Worm (Caenorhabditis elegans) whole organism, L4/young adult: ENCODE measurements around the gene Y51A2B.16.
"Not testable (repeated sequence)": the region's sequence is repeated elsewhere in the genome, so short reads cannot be mapped to it uniquely, and the experiment has no call there.

ENCODE experiments used
- W03F9.2 ChIP-seq: fragments of 150-350 bp; optimal IDR thresholded peaks from 2 replicates; lab custom pipeline; 2014; ENCODE audit warnings: missing biosample characterization, missing genetic modification characterization
- dao-5 ChIP-seq: sonication (generic microtip); optimal IDR thresholded peaks from 2 replicates; lab custom pipeline; 2016; ENCODE audit warnings: missing genotype, missing genetic modification characterization, moderate library complexity, missing compliant biosample characterization
- him-1 ChIP-seq: sonication (generic microtip); optimal IDR thresholded peaks from 2 replicates; lab custom pipeline; 2016; ENCODE audit warnings: missing genotype, missing genetic modification reagents, missing genetic modification characterization, missing compliant biosample characterization

Y51A2B.16 gene

DNA sequence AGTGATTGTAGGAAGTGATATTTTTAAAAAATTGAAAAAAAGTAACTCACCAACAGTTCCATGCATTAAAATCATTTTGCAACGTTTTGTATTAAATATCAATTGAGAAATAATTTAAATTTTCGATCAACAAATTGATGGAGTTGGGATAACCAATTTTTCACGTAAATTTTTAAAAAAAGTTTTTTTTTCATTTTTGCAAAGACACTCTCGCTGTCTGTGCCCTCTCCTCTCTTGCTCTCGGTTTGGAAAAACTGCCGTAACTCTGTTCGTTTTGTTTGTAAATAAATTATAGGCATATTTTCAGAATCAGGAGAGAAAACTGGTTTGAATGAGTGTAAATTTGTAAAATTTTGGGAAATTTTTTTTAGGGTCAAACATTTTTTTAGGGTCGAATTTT is at the start of gene Y51A2B.16:
TSS of gene Y51A2B.16 (minus strand) at position 101 of the 400 bp plus-strand sequence.
- TF ChIP-seq W03F9.2 (tag; lab: Kevin White, UChicago) (no peak), dao-5 (tag; lab: Kevin White, UChicago) (no peak), him-1 (no peak)

DNA sequence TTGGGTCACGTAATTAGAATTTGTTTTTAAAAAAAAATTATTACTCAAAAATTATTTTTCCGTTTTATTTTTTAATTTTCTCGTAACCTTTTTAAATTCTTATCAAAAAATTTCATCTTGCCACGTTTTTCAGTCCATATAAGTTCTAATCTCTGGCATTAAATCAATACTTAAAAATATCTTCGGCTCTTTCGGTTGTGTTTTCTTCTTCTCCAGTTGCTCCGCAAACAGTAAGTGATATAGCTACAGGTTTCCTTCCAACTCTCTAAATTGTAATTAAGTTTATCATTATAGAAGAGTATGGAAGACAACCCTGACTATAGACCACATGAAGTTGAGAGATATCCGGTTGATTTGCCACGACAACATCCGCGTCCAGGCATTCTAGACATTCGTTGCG is 46.4 kb upstream of the Y51A2B.16 start, which contains the start of gene ZK228.1:
TSS of gene ZK228.1 (plus strand) at position 301 of the 400 bp plus-strand sequence.
- TF ChIP-seq W03F9.2 (tag; lab: Kevin White, UChicago) (no peak), him-1 (no peak), dao-5 (tag; lab: Kevin White, UChicago) (no peak)

DNA sequence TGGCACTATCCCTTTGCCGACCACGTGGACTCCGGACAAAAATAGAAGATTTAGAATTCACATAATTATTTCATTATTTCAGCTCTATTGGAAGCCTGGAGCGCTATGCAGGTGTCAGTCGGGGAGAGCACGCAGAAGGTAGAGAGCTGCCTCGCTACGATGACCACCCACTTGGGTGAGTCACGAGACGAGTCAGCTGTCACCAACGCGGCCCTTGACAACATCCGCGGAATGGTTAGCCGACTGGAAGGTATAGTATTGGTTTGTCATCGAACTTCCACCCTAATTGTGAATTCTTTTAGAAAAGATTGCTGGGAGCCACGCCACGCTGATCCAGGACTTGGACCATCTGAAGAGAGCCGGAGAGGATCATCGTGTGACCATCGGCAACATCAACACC is 41.8 kb upstream of the Y51A2B.16 start, which contains the start of gene ZK262.9:
TSS of gene ZK262.9 (plus strand) at position 301 of the 400 bp plus-strand sequence.
- not testable (repeated sequence) for TF ChIP-seq W03F9.2 (tag; lab: Kevin White, UChicago); dao-5 (tag; lab: Kevin White, UChicago); him-1

ce11 chrV:18438081-18438480 is 40.4 kb upstream of the Y51A2B.16 start, which contains the start of gene ZK262.8:
TSS of gene ZK262.8 (plus strand) at chrV:18438381.
- no peak for TF ChIP-seq him-1
- TF ChIP-seq dao-5 (tag; lab: Kevin White, UChicago), result no peak
- TF ChIP-seq W03F9.2 (tag; lab: Kevin White, UChicago), result no peak

ce11 chrV:18434961-18435360 is 37.2 kb upstream of the Y51A2B.16 start, which contains the start of gene ZK262.20:
TSS of gene ZK262.20 (minus strand) at chrV:18435061.
- no peak for TF ChIP-seq W03F9.2 (tag; lab: Kevin White, UChicago)
- TF ChIP-seq dao-5 (tag; lab: Kevin White, UChicago), result no peak
- no peak for TF ChIP-seq him-1

DNA sequence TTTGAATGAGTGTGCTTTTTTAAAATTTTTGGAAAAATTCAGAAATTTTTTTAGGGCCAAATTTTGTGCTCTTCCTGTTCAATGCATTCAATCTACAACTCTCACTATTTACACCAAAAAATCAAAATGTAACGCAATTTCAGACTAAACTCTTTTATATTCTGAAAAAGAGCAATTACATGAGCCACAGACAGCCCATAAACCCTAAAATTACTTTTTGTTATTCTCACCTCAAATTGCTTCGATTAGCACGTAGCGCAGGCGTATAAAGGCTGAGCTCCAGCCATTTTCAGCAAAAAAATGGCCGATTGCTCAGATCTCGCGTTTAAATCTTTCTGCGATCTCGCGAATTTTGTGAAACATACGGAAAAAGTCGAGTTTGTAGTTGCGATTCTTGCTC is 33.7 kb upstream of the Y51A2B.16 start, which contains the start of gene srw-82:
TSS of gene srw-82 (plus strand) at position 301 of the 400 bp plus-strand sequence.
- TF ChIP-seq him-1 (no peak), W03F9.2 (tag; lab: Kevin White, UChicago) (no peak), dao-5 (tag; lab: Kevin White, UChicago) (no peak)

DNA sequence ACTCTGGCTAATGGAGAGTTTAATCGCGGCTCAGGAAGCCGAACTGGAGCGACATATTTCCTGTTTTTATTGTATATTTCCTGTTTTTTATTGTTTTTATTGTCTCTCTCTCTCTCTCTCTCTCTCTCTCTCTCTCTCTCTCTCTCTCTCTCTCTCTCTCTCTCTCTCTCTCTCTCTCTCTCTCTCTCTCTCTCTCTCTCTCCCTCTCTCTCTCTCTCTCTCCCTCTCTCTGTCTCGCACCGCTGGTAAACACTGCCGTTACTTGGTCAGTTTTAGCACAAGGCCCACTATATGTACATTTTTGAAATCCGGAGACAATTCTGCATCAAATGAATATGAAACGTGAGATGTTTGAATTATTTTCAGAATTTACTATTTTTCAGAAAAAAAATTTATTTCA is 33.1 kb upstream of the Y51A2B.16 start:
- TF ChIP-seq W03F9.2 (tag; lab: Kevin White, UChicago), result no peak
- no peak for TF ChIP-seq him-1
- no peak for TF ChIP-seq dao-5 (tag; lab: Kevin White, UChicago)

DNA sequence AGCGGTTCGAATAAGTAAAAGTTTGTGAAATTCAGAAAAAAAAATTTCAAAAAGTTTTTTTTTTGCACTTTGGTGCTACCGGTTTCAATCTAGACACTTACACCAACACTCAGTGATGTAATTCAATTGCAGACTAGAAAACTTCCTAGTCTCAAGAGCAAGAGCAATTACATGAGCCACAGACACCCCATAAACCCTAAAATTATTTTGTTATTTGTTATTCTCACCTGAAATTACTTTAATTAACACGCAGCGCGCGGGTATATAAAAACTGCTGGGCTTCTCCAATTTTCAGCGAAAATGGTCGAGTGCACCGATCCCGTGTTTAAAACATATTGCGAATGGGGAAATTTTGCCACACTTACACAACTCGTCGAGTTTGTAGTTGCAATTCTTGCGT is 28.6 kb upstream of the Y51A2B.16 start, which contains the start of gene srw-83:
TSS of gene srw-83 (plus strand) at position 301 of the 400 bp plus-strand sequence.
- TF ChIP-seq W03F9.2 (tag; lab: Kevin White, UChicago) (no peak), him-1 (no peak), dao-5 (tag; lab: Kevin White, UChicago) (no peak)

ce11 chrV:18425544-18425943 is 27.8 kb upstream of the Y51A2B.16 start, which contains the start of gene ZK262.19:
TSS of gene ZK262.19 (minus strand) at chrV:18425644.
- no peak for TF ChIP-seq him-1
- no peak for TF ChIP-seq dao-5 (tag; lab: Kevin White, UChicago)
- no peak for TF ChIP-seq W03F9.2 (tag; lab: Kevin White, UChicago)

DNA sequence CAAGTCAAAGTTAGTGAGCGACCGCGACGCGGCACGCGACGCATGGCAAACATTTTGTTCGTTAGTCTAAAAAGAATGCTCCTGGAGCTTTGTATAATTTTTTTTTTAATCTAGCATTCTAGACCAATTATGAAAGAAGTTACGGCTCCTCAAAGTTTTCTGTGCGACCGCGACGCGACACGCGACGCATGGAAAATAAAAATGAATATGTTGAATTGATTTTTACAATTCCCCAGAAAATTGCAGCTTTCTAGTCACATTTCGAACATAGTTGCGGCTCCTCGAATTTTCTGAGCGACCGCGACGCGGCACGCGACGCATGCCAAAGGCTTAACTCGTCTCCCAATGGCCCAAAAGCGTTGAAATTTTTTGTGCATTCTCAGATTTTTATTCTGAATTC is 26.8 kb upstream of the Y51A2B.16 start, which contains the start of gene ZK262.4:
TSS of gene ZK262.4 (minus strand) at position 101 of the 400 bp plus-strand sequence.
- TF ChIP-seq dao-5 (tag; lab: Kevin White, UChicago), result no peak
- TF ChIP-seq him-1, result no peak
- TF ChIP-seq W03F9.2 (tag; lab: Kevin White, UChicago), result no peak

- TF ChIP-seq W03F9.2 (tag; lab: Kevin White, UChicago), result no peak
- no peak for TF ChIP-seq dao-5 (tag; lab: Kevin White, UChicago)
- no peak for TF ChIP-seq him-1
Measured at ce11 chrV:18420797-18421196, 23.1 kb upstream of the Y51A2B.16 start, which contains the start of gene srj-26. TSS of gene srj-26 (plus strand) at chrV:18421097.

DNA sequence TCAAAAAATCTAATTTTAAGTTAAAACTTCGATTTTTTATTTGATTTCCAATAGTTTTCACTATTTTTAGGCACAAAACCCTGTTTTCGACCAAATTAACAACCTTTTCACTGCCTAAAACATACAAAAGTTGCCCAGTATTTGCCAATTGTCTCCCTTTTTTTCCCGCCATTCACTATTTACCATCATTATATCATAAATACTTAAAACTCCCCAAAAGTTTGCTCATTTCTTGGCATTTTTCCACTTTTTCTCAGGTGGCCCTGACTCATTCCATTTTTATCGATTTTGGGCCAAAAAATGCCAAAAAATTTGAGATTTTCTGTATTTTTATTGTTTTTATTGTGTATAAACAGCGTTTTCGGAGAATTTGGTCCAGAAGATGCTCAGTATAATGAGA is 16.3 kb upstream of the Y51A2B.16 start, which contains the start of gene txt-8:
TSS of gene txt-8 (plus strand) at position 301 of the 400 bp plus-strand sequence.
- TF ChIP-seq W03F9.2 (tag; lab: Kevin White, UChicago), result no peak
- no peak for TF ChIP-seq him-1
- no peak for TF ChIP-seq dao-5 (tag; lab: Kevin White, UChicago)

DNA sequence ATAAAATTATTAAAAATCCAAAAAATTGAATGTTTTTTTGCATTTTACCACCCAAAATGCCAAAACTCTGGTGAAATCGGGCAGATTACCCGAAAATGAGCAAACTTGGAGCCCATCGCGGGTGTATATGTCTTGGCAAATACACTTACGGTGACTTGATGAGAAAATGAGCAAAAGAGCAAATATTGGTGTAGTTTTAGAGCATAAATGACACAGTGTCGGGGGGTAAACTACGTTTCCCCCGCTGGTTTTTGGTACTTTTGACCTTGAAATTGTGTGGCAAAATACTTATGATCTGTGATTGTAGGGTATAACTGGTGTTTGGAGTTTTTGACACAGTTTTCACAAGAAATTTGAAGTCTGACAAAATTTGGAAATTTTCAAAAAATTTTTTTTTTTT is 15.2 kb upstream of the Y51A2B.16 start, which contains the start of gene ZK262.2:
TSS of gene ZK262.2 (minus strand) at position 101 of the 400 bp plus-strand sequence.
- TF ChIP-seq him-1, result no peak
- no peak for TF ChIP-seq dao-5 (tag; lab: Kevin White, UChicago)
- no peak for TF ChIP-seq W03F9.2 (tag; lab: Kevin White, UChicago)

- TF ChIP-seq W03F9.2 (tag; lab: Kevin White, UChicago) (no peak), dao-5 (tag; lab: Kevin White, UChicago) (no peak), him-1 (no peak)
Measured at ce11 chrV:18412351-18412750, 14.6 kb upstream of the Y51A2B.16 start.
